Worm (Caenorhabditis elegans): ENCODE measurements around the gene iglr-2.

DNA sequence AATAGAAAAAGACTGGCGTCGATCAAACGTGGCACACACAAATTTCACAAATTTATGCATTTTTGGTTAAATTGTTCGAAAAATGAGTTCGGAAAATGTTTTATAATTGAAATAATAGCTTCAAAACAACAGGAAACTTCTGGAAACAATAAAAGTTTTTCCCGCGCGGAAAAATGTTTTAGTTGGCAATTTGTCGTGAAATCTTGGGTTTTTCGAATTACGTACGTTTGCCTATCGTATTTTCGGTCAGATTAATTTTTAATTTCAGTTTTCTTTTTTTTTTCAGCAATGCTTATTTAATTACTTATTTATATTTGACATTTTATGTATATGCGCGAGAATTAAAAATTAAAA, 24.3 kb upstream of the iglr-2 start:
- TF ChIP-seq mcd-1 (GFP tag; IDR thresholded peaks at IDR 0.05) (no peak), C17E4.6 (GFP tag; IDR thresholded peaks at IDR 0.05) (no peak), F55B11.4 (tag; optimal IDR thresholded peaks at IDR 0.05; ENCODE audit: borderline replicate concordance, insufficient read depth) (no peak), rpc-1 (optimal IDR thresholded peaks at IDR 0.05) (no peak), rpc-1 (tag; optimal IDR thresholded peaks at IDR 0.05) (no peak), madf-10 (tag; optimal IDR thresholded peaks at IDR 0.05) (no peak), ama-1 (optimal IDR thresholded peaks at IDR 0.05) (no peak), ama-1 (GFP tag; optimal IDR thresholded peaks at IDR 0.05) (no peak), nhr-120 (GFP tag; IDR thresholded peaks at IDR 0.05) (no peak), unc-130 (GFP tag; optimal IDR thresholded peaks at IDR 0.05) (no peak)

Data from whole organism, young adult.